Fruit fly (Drosophila melanogaster): ENCODE data around the gene lbe.

The lbe gene

dm6 chr3R:21446334-21446733, at the start of gene lbe:
lbe (minus strand) TSS chr3R:21446537.
- TF ChIP-seq noc (tag; optimal IDR thresholded peaks at IDR 0.05): no peak

dm6 chr3R:21493580-21494257, 47.4 kb upstream of the lbe start:
- TF ChIP-seq noc (tag; optimal IDR thresholded peaks at IDR 0.05): no peak

dm6 chr3R:21487706-21488406, 41.5 kb upstream of the lbe start:
- TF ChIP-seq noc (tag; optimal IDR thresholded peaks at IDR 0.05): no peak

- TF ChIP-seq noc (tag; optimal IDR thresholded peaks at IDR 0.05): no peak
Measured at dm6 chr3R:21481960-21482359, 35.6 kb upstream of the lbe start, which contains the start of gene Fancm. Fancm (plus strand) TSS chr3R:21482325.

dm6 chr3R:21471179-21471578, 24.8 kb upstream of the lbe start:
- TF ChIP-seq noc (tag; optimal IDR thresholded peaks at IDR 0.05): no peak

- TF ChIP-seq noc (tag; optimal IDR thresholded peaks at IDR 0.05): no peak
Measured at dm6 chr3R:21470272-21470671, 23.9 kb upstream of the lbe start.

- TF ChIP-seq noc (tag; optimal IDR thresholded peaks at IDR 0.05): no peak
Measured at dm6 chr3R:21459948-21460347, 13.6 kb upstream of the lbe start.

- TF ChIP-seq noc (tag; optimal IDR thresholded peaks at IDR 0.05): no peak
Measured at dm6 chr3R:21458445-21458844, 12.1 kb upstream of the lbe start.

dm6 chr3R:21456774-21457173, 10.4 kb upstream of the lbe start:
- TF ChIP-seq noc (tag; optimal IDR thresholded peaks at IDR 0.05): no peak

- TF ChIP-seq noc (tag; optimal IDR thresholded peaks at IDR 0.05): no peak
Measured at dm6 chr3R:21452108-21452507, 5.8 kb upstream of the lbe start.

- TF ChIP-seq noc (tag; optimal IDR thresholded peaks at IDR 0.05): no peak
Measured at dm6 chr3R:21447656-21448055, 1.3 kb upstream of the lbe start.

dm6 chr3R:21445327-21445726, 1.0 kb downstream of the lbe start:
- TF ChIP-seq noc (tag; optimal IDR thresholded peaks at IDR 0.05): no peak

- no peak for TF ChIP-seq noc (tag; optimal IDR thresholded peaks at IDR 0.05)
Measured at dm6 chr3R:21440760-21441159, 5.6 kb downstream of the lbe start.

dm6 chr3R:21440102-21440501, 6.2 kb downstream of the lbe start:
- no peak for TF ChIP-seq noc (tag; optimal IDR thresholded peaks at IDR 0.05)

dm6 chr3R:21437515-21438090, 8.7 kb downstream of the lbe start:
- no peak for TF ChIP-seq noc (tag; optimal IDR thresholded peaks at IDR 0.05)

- no peak for TF ChIP-seq noc (tag; optimal IDR thresholded peaks at IDR 0.05)
Measured at dm6 chr3R:21433879-21434559, 12.3 kb downstream of the lbe start, which contains the start of gene lbl. lbl (minus strand) TSS chr3R:21434133.

All from whole organism, larva.